Worm (Caenorhabditis elegans) whole organism, early embryonic: ENCODE measurements around the gene lact-3.

ENCODE experiments used
- B0310.2 ChIP-seq: sonication (generic microtip); optimal IDR thresholded peaks from 2 replicates; lab custom pipeline; 2016; ENCODE audit warnings: mild to moderate bottlenecking, missing genetic modification characterization, missing compliant biosample characterization
- F13C5.2 ChIP-seq: sonication (generic microtip); optimal IDR thresholded peaks from 2 replicates; lab custom pipeline; 2017; ENCODE audit warnings: mild to moderate bottlenecking, missing genetic modification characterization, inconsistent platforms, missing compliant biosample characterization
- aly-1 ChIP-seq: sonication (generic microtip); optimal IDR thresholded peaks from 2 replicates; lab custom pipeline; 2016; ENCODE audit warnings: missing genetic modification characterization, missing compliant biosample characterization
- ama-1 ChIP-seq: fragments of 150-350 bp; optimal IDR thresholded peaks from 2 replicates; lab custom pipeline; 2014
- ceh-13 ChIP-seq: fragments of 200-800 bp; sonication (Bioruptor generic); optimal IDR thresholded peaks from 2 replicates; lab custom pipeline; 2018; ENCODE audit warnings: mild to moderate bottlenecking, missing genetic modification characterization, missing compliant biosample characterization
- ceh-36 ChIP-seq: sonication (generic microtip); optimal IDR thresholded peaks from 2 replicates; lab custom pipeline; 2016; ENCODE audit warnings: missing genetic modification characterization, inconsistent platforms, missing compliant biosample characterization
- ets-7 ChIP-seq: sonication (generic microtip); optimal IDR thresholded peaks from 2 replicates; lab custom pipeline; 2016; ENCODE audit warnings: missing genotype, missing genetic modification characterization, missing compliant biosample characterization
- flt-1 ChIP-seq: fragments of 200-800 bp; sonication (Bioruptor generic); IDR thresholded peaks from 2 replicates; pipeline ENCODE4 v1.3.6; 2022; ENCODE audit warnings: missing genetic modification characterization, missing compliant biosample characterization
- hmbx-1 ChIP-seq: sonication (generic microtip); optimal IDR thresholded peaks from 2 replicates; lab custom pipeline; 2016; ENCODE audit warnings: mild to moderate bottlenecking, missing genetic modification characterization, missing compliant biosample characterization
- hmg-4 ChIP-seq: fragments of 200-800 bp; sonication (Bioruptor generic); optimal IDR thresholded peaks from 2 replicates; lab custom pipeline; 2018; ENCODE audit warnings: mild to moderate bottlenecking, missing genetic modification characterization, missing compliant biosample characterization
- hnd-1 ChIP-seq: sonication (generic microtip); optimal IDR thresholded peaks from 2 replicates; lab custom pipeline; 2016; ENCODE audit warnings: missing genetic modification characterization, missing compliant biosample characterization
- pes-1 ChIP-seq: fragments of 200-800 bp; sonication (Bioruptor generic); IDR thresholded peaks from 2 replicates; pipeline ENCODE4 v1.3.6; 2022; ENCODE audit warnings: missing genetic modification reagents, missing genetic modification characterization, missing compliant biosample characterization
- scrt-1 ChIP-seq: fragments of 200-800 bp; sonication (Bioruptor generic); IDR thresholded peaks from 2 replicates; pipeline ENCODE4 v1.3.6; 2022; ENCODE audit warnings: missing genetic modification characterization, missing compliant biosample characterization
- sea-1 ChIP-seq: fragments of 200-800 bp; sonication (Bioruptor generic); conservative IDR thresholded peaks from 2 replicates; pipeline ENCODE4 v1.3.6; 2022; ENCODE audit warnings: missing genetic modification characterization, missing compliant biosample characterization
- tbx-11 ChIP-seq: fragments of 200-800 bp; sonication (Bioruptor generic); IDR thresholded peaks from 2 replicates; pipeline ENCODE4 v1.3.6; 2022; ENCODE audit warnings: missing genetic modification characterization, missing compliant biosample characterization
- tbx-37 ChIP-seq: fragments of 200-800 bp; sonication (Bioruptor generic); conservative IDR thresholded peaks from 2 replicates; pipeline ENCODE4 v1.3.6; 2022; ENCODE audit warnings: missing genetic modification reagents, missing genetic modification characterization, missing compliant biosample characterization
- tra-4 ChIP-seq: sonication (generic microtip); optimal IDR thresholded peaks from 2 replicates; lab custom pipeline; 2017; ENCODE audit warnings: missing genetic modification characterization, missing compliant biosample characterization

lact-3 gene

DNA sequence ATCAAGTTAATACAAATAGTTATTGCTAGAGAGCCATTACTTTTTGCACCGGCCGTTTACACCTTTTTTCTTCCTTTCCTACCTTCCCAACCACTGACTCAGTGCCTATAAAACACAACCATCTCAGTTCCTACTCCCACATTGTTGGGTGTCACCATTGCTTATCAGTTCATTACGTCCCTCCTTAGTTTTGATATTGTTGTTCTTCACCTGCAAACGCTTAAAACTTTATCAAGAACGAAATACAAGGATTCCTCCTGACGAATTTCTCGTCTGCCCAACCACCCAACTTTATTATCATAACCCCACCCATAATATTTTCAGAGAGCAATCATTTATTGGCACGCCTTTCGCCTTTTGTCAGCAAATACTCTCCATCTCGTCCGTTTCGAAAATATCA, 30.4 kb downstream of the lact-3 start:
- TF ChIP-seq ets-7 (tag; lab: Kevin White, UChicago) = no peak
- no peak for TF ChIP-seq pes-1 (GFP tag; lab: Robert Waterston, UW)
- no peak for TF ChIP-seq tra-4 (tag; lab: Kevin White, UChicago)
- no peak for TF ChIP-seq ama-1 (lab: Kevin White, UChicago)
- no peak for TF ChIP-seq aly-1 (tag; lab: Kevin White, UChicago)
- no peak for TF ChIP-seq flt-1
- no peak for TF ChIP-seq hmbx-1 (tag; lab: Kevin White, UChicago)
- TF ChIP-seq scrt-1 = no peak
- TF ChIP-seq tbx-37 = no peak

DNA sequence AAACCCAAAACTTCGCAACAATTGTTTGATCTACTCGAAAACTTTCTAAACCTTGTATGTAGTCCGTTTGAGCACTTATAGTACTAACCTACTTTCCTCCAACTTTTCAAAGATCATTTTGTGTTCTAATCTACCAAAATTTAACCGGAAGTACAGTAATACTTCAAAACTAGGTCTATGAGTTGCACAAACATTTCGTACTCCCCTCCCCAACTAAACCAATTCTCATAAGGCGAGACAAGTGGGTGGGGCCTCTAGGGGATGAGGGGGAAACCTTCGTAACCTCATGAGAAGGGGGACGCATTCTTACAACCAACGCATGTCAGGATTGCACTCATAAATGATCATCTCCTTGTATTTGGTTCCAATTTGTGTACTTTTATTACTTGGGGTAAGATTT, 35.5 kb downstream of the lact-3 start, which contains the start of gene cutl-9:
Gene cutl-9, plus strand, starts transcription at position 301 of the 400 bp plus-strand sequence.
- TF ChIP-seq hnd-1 (tag; lab: Kevin White, UChicago) (no peak), F13C5.2 (tag; lab: Kevin White, UChicago) (no peak), flt-1 (no peak), aly-1 (tag; lab: Kevin White, UChicago) (no peak)

DNA sequence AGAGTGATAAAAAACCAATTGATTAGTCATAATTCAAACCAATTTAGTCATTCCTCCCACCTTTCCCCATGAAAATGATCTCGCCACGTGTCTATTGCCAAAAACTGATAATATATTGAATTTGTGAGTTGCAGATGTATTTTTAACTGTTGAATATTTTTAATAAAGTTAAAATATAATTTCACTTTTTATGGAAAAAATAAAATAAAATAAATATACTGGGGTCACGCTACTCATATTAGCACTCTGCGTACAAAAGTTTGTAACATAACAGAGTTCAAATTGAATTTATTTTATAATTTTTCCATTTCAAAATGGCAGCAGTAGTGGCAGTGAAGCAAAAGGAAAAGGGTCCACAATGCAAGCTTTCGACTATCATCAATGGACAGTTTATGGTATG, 39.3 kb downstream of the lact-3 start, which contains the start of gene C14A4.13:
Gene C14A4.13, plus strand, starts transcription at position 301 of the 400 bp plus-strand sequence.
- TF ChIP-seq tbx-11 (no peak), tra-4 (tag; lab: Kevin White, UChicago) (no peak), sea-1 (GFP tag; lab: Robert Waterston, UW) (no peak), ets-7 (tag; lab: Kevin White, UChicago) (no peak), B0310.2 (tag; lab: Kevin White, UChicago) (no peak), flt-1 (no peak), hnd-1 (tag; lab: Kevin White, UChicago) (no peak), F13C5.2 (tag; lab: Kevin White, UChicago) (no peak), tbx-37 (no peak), ceh-13 (GFP tag; lab: Kevin White, UChicago) (no peak), ama-1 (lab: Kevin White, UChicago) (no peak), scrt-1 (no peak), pes-1 (GFP tag; lab: Robert Waterston, UW) (no peak), hmbx-1 (tag; lab: Kevin White, UChicago) (no peak), ceh-36 (tag; lab: Kevin White, UChicago) (no peak)

DNA sequence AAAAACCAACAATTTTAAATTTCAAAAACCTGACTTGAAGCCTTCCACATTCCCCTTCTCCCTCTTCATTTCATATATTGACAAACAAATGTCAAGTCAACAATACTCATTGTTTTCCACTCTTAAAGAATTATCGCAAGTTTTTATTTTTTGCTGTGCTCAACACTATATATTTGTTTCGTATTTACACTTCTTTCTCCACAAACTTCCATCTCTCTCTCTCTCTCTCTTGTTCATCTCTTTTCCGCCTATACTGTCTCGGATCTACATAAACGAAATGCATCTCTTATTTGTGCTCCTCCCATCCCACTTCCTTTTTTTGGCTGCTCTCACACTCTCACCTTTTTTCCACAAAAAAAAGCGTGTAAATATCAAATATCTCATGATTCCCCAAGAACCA, 44.7 kb downstream of the lact-3 start, which contains the start of gene C14A4.12:
Gene C14A4.12, plus strand, starts transcription at position 301 of the 400 bp plus-strand sequence.
- TF ChIP-seq aly-1 (tag; lab: Kevin White, UChicago) (no peak), tbx-37 (no peak), B0310.2 (tag; lab: Kevin White, UChicago) (no peak), sea-1 (GFP tag; lab: Robert Waterston, UW) (no peak), scrt-1 (no peak)

DNA sequence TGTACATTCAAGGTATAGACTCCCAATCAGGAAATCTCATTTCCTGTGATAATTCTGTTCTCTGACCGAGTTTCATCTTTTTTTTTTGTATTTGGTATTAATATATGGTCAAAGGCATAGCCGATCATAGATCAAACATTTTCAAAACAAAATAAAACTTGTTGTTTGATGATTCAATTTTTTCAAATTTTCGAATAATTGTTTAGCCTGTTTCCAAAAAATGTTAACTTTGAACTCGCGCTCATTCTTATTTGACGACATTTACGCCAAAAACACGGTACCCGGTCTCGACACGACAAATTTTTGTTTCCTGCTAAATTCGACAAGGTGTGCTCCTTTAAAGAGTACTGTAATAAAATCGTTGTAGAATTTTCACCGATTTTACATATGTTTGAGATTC, 48.7 kb downstream of the lact-3 start:
- TF ChIP-seq hnd-1 (tag; lab: Kevin White, UChicago) (no peak), aly-1 (tag; lab: Kevin White, UChicago) (no peak), tbx-11 (no peak), hmg-4 (no peak), sea-1 (GFP tag; lab: Robert Waterston, UW) (no peak), ceh-36 (tag; lab: Kevin White, UChicago) (no peak), tbx-37 (no peak), B0310.2 (tag; lab: Kevin White, UChicago) (no peak), flt-1 (no peak), tra-4 (tag; lab: Kevin White, UChicago) (no peak), F13C5.2 (tag; lab: Kevin White, UChicago) (no peak)

DNA sequence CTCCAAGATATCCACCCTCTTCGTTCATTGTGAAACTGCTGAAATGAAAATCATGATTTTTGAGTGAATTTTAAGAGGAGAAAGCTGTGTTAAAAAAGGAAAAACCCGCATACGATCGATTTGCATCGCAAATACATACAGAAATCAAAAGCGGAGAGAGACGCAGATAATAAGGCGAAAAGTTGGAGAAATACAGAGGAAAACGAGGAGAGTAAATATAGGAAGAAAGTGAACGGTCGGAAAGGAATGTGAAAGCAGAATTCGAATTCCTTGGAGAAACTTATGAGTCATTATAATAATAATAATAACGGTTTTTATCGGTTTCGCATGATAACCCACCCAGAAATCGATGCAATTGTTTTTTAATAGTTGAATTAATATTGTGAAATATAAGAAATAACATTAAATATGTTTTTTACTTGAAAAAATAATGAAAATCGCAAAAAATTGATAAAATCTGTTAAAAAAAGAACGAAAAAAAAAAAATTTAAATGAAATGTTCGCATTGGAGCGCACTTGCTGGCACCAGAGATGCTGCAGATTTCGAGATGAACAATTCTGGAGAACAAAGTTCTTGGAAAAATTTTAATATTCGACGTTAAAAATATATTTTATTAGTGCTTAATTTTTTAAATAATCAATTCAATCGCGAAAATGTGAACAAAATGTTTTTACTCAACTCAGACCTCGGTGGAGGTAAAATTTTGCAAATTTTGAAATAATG, 50.1 kb downstream of the lact-3 start, which contains the start of gene ccm-3:
Gene ccm-3, minus strand, starts transcription at position 38 of the 724 bp plus-strand sequence.
- TF ChIP-seq ceh-36 (tag; lab: Kevin White, UChicago) (no peak), hmg-4 (no peak), hmbx-1 (tag; lab: Kevin White, UChicago) (no peak), ama-1 (lab: Kevin White, UChicago) (no peak), flt-1 (no peak), tra-4 (tag; lab: Kevin White, UChicago) (no peak), tbx-37 (no peak), pes-1 (GFP tag; lab: Robert Waterston, UW) (no peak), aly-1 (tag; lab: Kevin White, UChicago) (no peak), F13C5.2 (tag; lab: Kevin White, UChicago) (no peak), ceh-13 (GFP tag; lab: Kevin White, UChicago) (no peak), tbx-11 (no peak), scrt-1 (no peak), sea-1 (GFP tag; lab: Robert Waterston, UW) (no peak), B0310.2 (tag; lab: Kevin White, UChicago) (no peak), ets-7 (tag; lab: Kevin White, UChicago) (no peak), hnd-1 (tag; lab: Kevin White, UChicago) (no peak)

DNA sequence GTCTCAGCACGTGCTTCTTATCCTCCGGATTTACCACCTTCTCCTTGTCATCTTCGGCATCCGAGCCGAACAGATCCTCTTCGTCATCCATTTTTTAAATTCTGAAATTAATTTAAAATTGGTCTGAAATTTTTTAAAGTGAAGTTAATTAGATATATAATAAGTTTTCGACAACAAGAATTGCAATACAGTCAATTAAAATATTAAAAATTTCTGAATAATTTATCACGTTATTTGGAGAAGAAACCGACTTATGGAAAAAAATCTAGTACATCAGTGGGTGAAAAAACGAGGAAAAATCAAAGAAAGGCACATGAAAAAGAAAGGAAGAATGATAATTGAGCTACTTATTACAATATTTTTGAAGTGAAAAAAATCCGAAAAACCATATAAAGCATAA, 52.0 kb downstream of the lact-3 start, which contains the start of gene taf-13:
Gene taf-13, minus strand, starts transcription at position 101 of the 400 bp plus-strand sequence.
- no peak for TF ChIP-seq pes-1 (GFP tag; lab: Robert Waterston, UW)
- TF ChIP-seq ceh-13 (GFP tag; lab: Kevin White, UChicago) = no peak
- no peak for TF ChIP-seq tbx-37
- TF ChIP-seq ama-1 (lab: Kevin White, UChicago) = no peak
- no peak for TF ChIP-seq tbx-11
- TF ChIP-seq hmbx-1 (tag; lab: Kevin White, UChicago) = no peak
- TF ChIP-seq aly-1 (tag; lab: Kevin White, UChicago) = no peak
